Worm (Caenorhabditis elegans) whole organism, L2 larva: ENCODE results near the gene cutl-3.
A peak's percentile ranks its signal among the peaks of the same experiment; 100 is the strongest.

Experiments
- C34F6.9 ChIP-seq: fragments of 150-350 bp; optimal IDR thresholded peaks from 2 replicates; lab custom pipeline; 2014; ENCODE audit warnings: missing biosample characterization, missing genetic modification characterization
- F13H6.1 ChIP-seq: sonication (generic microtip); optimal IDR thresholded peaks from 2 replicates; lab custom pipeline; 2016; ENCODE audit warnings: missing genetic modification characterization, missing compliant biosample characterization
- R02D3.7 ChIP-seq: fragments of 150-350 bp; optimal IDR thresholded peaks from 2 replicates; lab custom pipeline; 2014; ENCODE audit warnings: missing biosample characterization, missing genetic modification characterization
- Y55F3AM.14 ChIP-seq: fragments of 200-800 bp; sonication (Bioruptor generic); optimal IDR thresholded peaks from 2 replicates; lab custom pipeline; 2018; ENCODE audit warnings: mild to moderate bottlenecking, missing genetic modification characterization, missing compliant biosample characterization
- ZK546.5 ChIP-seq: sonication (generic microtip); optimal IDR thresholded peaks from 2 replicates; lab custom pipeline; 2017; ENCODE audit warnings: missing biosample characterization, missing genetic modification characterization
- alr-1 ChIP-seq: fragments of 150-350 bp; optimal IDR thresholded peaks from 2 replicates; lab custom pipeline; 2014; ENCODE audit warnings: missing biosample characterization, missing genetic modification characterization
- ama-1 ChIP-seq: fragments of 150-350 bp; optimal IDR thresholded peaks from 2 replicates; lab custom pipeline; 2018; ENCODE audit warnings: inconsistent platforms
- blmp-1 ChIP-seq: sonication (generic microtip); optimal IDR thresholded peaks from 2 replicates; lab custom pipeline; 2017; ENCODE audit warnings: missing genetic modification characterization, mild to moderate bottlenecking, missing compliant biosample characterization, antibody characterized with exemption, moderate library complexity; ENCODE audit not compliant: insufficient read depth
- ceh-16 ChIP-seq: fragments of 150-350 bp; optimal IDR thresholded peaks from 2 replicates; lab custom pipeline; 2014; ENCODE audit warnings: missing biosample characterization, missing genetic modification characterization
- crh-2 ChIP-seq: sonication (generic microtip); optimal IDR thresholded peaks from 2 replicates; lab custom pipeline; 2017; ENCODE audit warnings: missing biosample characterization, missing genetic modification characterization
- egl-27 ChIP-seq: sonication (generic microtip); optimal IDR thresholded peaks from 3 replicates; lab custom pipeline; 2017; ENCODE audit warnings: missing biosample characterization, missing genetic modification reagents, missing genetic modification characterization
- elt-1 ChIP-seq: fragments of 150-350 bp; optimal IDR thresholded peaks from 2 replicates; lab custom pipeline; 2014; ENCODE audit warnings: missing biosample characterization, missing genetic modification characterization
- elt-3 ChIP-seq: sonication (generic microtip); optimal IDR thresholded peaks from 2 replicates; lab custom pipeline; 2017; ENCODE audit warnings: missing biosample characterization, missing genetic modification characterization
- gmeb-1 ChIP-seq: fragments of 150-350 bp; optimal IDR thresholded peaks from 2 replicates; lab custom pipeline; 2014; ENCODE audit warnings: missing biosample characterization, missing genetic modification characterization
- lin-11 ChIP-seq: fragments of 150-350 bp; sonication (generic microtip); optimal IDR thresholded peaks from 2 replicates; lab custom pipeline; 2014; ENCODE audit warnings: missing biosample characterization, missing genetic modification characterization, inconsistent platforms, mixed read lengths
- lin-13 ChIP-seq: fragments of 150-350 bp; optimal IDR thresholded peaks from 2 replicates; lab custom pipeline; 2014; ENCODE audit warnings: missing biosample characterization, missing genetic modification reagents, missing genetic modification characterization
- lin-39 ChIP-seq: fragments of 150-350 bp; optimal IDR thresholded peaks from 2 replicates; lab custom pipeline; 2014; ENCODE audit warnings: missing biosample characterization, missing genetic modification reagents, missing genetic modification characterization
- lsy-2 ChIP-seq, 2 experiments: fragments of 150-350 bp in 1 of 2; sonication (generic microtip) in 1 of 2; optimal IDR thresholded peaks; 2 replicates each; lab custom pipeline; 2014 to 2017; ENCODE audit warnings: missing biosample characterization in 2 of 2, missing genetic modification characterization in 2 of 2
- mab-5 ChIP-seq: fragments of 150-350 bp; optimal IDR thresholded peaks from 2 replicates; lab custom pipeline; 2014; ENCODE audit warnings: missing biosample characterization, missing genetic modification characterization
- mbf-1 ChIP-seq: sonication (generic microtip); optimal IDR thresholded peaks from 2 replicates; lab custom pipeline; 2017; ENCODE audit warnings: missing biosample characterization, missing genetic modification characterization
- mdl-1 ChIP-seq, 2 experiments: fragments of 150-350 bp in 1 of 2; sonication (generic microtip) in 1 of 2; optimal IDR thresholded peaks; 2 replicates each; lab custom pipeline; 2017; ENCODE audit warnings: missing biosample characterization in 2 of 2, missing genetic modification characterization in 2 of 2
- nhr-11 ChIP-seq: fragments of 150-350 bp; optimal IDR thresholded peaks from 2 replicates; lab custom pipeline; 2014; ENCODE audit warnings: missing biosample characterization, missing genetic modification characterization
- nhr-12 ChIP-seq: fragments of 150-350 bp; optimal IDR thresholded peaks from 2 replicates; lab custom pipeline; 2014; ENCODE audit warnings: missing biosample characterization, missing genetic modification characterization
- nhr-129 ChIP-seq: fragments of 150-350 bp; optimal IDR thresholded peaks from 2 replicates; lab custom pipeline; 2014; ENCODE audit warnings: missing biosample characterization, missing genetic modification characterization
- nhr-21 ChIP-seq: fragments of 150-350 bp; optimal IDR thresholded peaks from 2 replicates; lab custom pipeline; 2014; ENCODE audit warnings: missing biosample characterization, missing genetic modification characterization
- nhr-23 ChIP-seq: fragments of 150-350 bp; optimal IDR thresholded peaks from 2 replicates; lab custom pipeline; 2014; ENCODE audit warnings: missing biosample characterization, missing genetic modification reagents, missing genetic modification characterization
- nhr-25 ChIP-seq: fragments of 150-350 bp; sonication (generic microtip); optimal IDR thresholded peaks from 3 replicates; lab custom pipeline; 2014; ENCODE audit warnings: missing biosample characterization, missing genetic modification characterization
- nhr-6 ChIP-seq: fragments of 150-350 bp; optimal IDR thresholded peaks from 2 replicates; lab custom pipeline; 2014; ENCODE audit warnings: missing biosample characterization, missing genetic modification characterization
- nhr-77 ChIP-seq: fragments of 150-350 bp; optimal IDR thresholded peaks from 2 replicates; lab custom pipeline; 2014; ENCODE audit warnings: missing biosample characterization, missing genetic modification characterization
- peb-1 ChIP-seq: fragments of 150-350 bp; optimal IDR thresholded peaks from 2 replicates; lab custom pipeline; 2014; ENCODE audit warnings: missing biosample characterization, missing genetic modification characterization
- sem-4 ChIP-seq: fragments of 150-350 bp; optimal IDR thresholded peaks from 2 replicates; lab custom pipeline; 2014; ENCODE audit warnings: missing biosample characterization, missing genetic modification reagents, missing genetic modification characterization
- skn-1 ChIP-seq: sonication (generic microtip); optimal IDR thresholded peaks from 2 replicates; lab custom pipeline; 2017; ENCODE audit warnings: missing biosample characterization, missing genetic modification characterization
- sma-3 ChIP-seq: sonication (generic microtip); optimal IDR thresholded peaks from 2 replicates; lab custom pipeline; 2016; ENCODE audit warnings: missing genetic modification reagents, missing genetic modification characterization, missing compliant biosample characterization
- sma-9 ChIP-seq, 2 experiments: fragments of 150-350 bp in 1 of 2; sonication (generic microtip) in 1 of 2; optimal IDR thresholded peaks; 2 replicates each; lab custom pipeline; 2014 to 2016; ENCODE audit warnings: missing genetic modification characterization in 2 of 2, mild to moderate bottlenecking in 1 of 2, missing biosample characterization in 1 of 2, missing compliant biosample characterization in 1 of 2, missing genetic modification reagents in 1 of 2, moderate library complexity in 1 of 2
- snpc-4 ChIP-seq: fragments of 150-350 bp; optimal IDR thresholded peaks from 2 replicates; lab custom pipeline; 2014; ENCODE audit warnings: missing biosample characterization, missing genetic modification characterization
- unc-39 ChIP-seq: fragments of 150-350 bp; optimal IDR thresholded peaks from 2 replicates; lab custom pipeline; 2014; ENCODE audit warnings: missing biosample characterization, missing genetic modification characterization
- unc-55 ChIP-seq: fragments of 150-350 bp; sonication (generic microtip); optimal IDR thresholded peaks from 3 replicates; lab custom pipeline; 2014; ENCODE audit warnings: missing biosample characterization, missing genetic modification reagents, missing genetic modification characterization
- zag-1 ChIP-seq: fragments of 150-350 bp; optimal IDR thresholded peaks from 2 replicates; lab custom pipeline; 2014; ENCODE audit warnings: missing biosample characterization, missing genetic modification characterization
- ztf-1 ChIP-seq: fragments of 200-800 bp; sonication (Bioruptor generic); conservative IDR thresholded peaks from 2 replicates; pipeline ENCODE4 v1.3.6; 2022; ENCODE audit warnings: missing genetic modification characterization, missing compliant biosample characterization
- ztf-11 ChIP-seq: sonication (generic microtip); optimal IDR thresholded peaks from 2 replicates; lab custom pipeline; 2017; ENCODE audit warnings: missing biosample characterization, missing genetic modification characterization

cutl-3 gene

ce11 chrX:14999101-14999500, at the start of gene cutl-3:
TSS of gene cutl-3 (minus strand) at chrX:14999201.
- TF ChIP-seq egl-27 (tag; lab: Kevin White, UChicago): no peak
- TF ChIP-seq nhr-129 (tag; lab: Kevin White, UChicago): no peak
- no peak for TF ChIP-seq nhr-11
- no peak for TF ChIP-seq ztf-11 (tag; lab: Kevin White, UChicago)
- no peak for TF ChIP-seq nhr-77 (tag; lab: Kevin White, UChicago)
- TF ChIP-seq mdl-1 (tag; optimal IDR thresholded peaks at IDR 0.05; lab: Kevin White, UChicago): no peak
- TF ChIP-seq snpc-4 (tag; lab: Kevin White, UChicago): no peak
- TF ChIP-seq zag-1 (tag; lab: Kevin White, UChicago): no peak
- TF ChIP-seq alr-1 (tag; lab: Kevin White, UChicago): no peak
- TF ChIP-seq sma-9 (GFP tag; optimal IDR thresholded peaks at IDR 0.05; lab: Kevin White, UChicago): no peak
- no peak for TF ChIP-seq sma-9 (tag; optimal IDR thresholded peaks at IDR 0.05; lab: Kevin White, UChicago)
- no peak for TF ChIP-seq elt-1 (tag; lab: Kevin White, UChicago)
- TF ChIP-seq C34F6.9 (tag; lab: Kevin White, UChicago): no peak
- TF ChIP-seq, all 48 proteins: peak for 0

- TF ChIP-seq nhr-11 (no peak), ama-1 (lab: Kevin White, UChicago) (no peak)
These were observed 48.5 kb upstream of the cutl-3 start for ce11 chrX:15047541-15047940.

- TF ChIP-seq nhr-11 (no peak), mbf-1 (tag; lab: Kevin White, UChicago) (no peak), C34F6.9 (tag; lab: Kevin White, UChicago) (peak; percentile 44), unc-55 (GFP tag; lab: Kevin White, UChicago) (peak; percentile 60), nhr-129 (tag; lab: Kevin White, UChicago) (peak; percentile 20), lsy-2 (tag; optimal IDR thresholded peaks at IDR 0.05; lab: Kevin White, UChicago) (peak in 1 of 2 experiments; percentile 8), elt-1 (tag; lab: Kevin White, UChicago) (no peak)
These were observed 46.4 kb upstream of the cutl-3 start for ce11 chrX:15045401-15045800.

ce11 chrX:15042549-15042948, 43.5 kb upstream of the cutl-3 start:
- TF ChIP-seq blmp-1: peak; percentile 1
- TF ChIP-seq nhr-77 (tag; lab: Kevin White, UChicago): no peak
- no peak for TF ChIP-seq nhr-23
- TF ChIP-seq nhr-25 (tag; lab: Kevin White, UChicago): peak; percentile 20
- TF ChIP-seq F13H6.1 (tag; lab: Kevin White, UChicago): no peak
- TF ChIP-seq ceh-16 (tag; lab: Kevin White, UChicago): peak; percentile 30
- no peak for TF ChIP-seq ztf-11 (tag; lab: Kevin White, UChicago)
- TF ChIP-seq skn-1: no peak
- TF ChIP-seq, all 48 proteins: peak for 3

- no peak for TF ChIP-seq Y55F3AM.14 (GFP tag; lab: Kevin White, UChicago)
- TF ChIP-seq egl-27 (tag; lab: Kevin White, UChicago): peak; percentile 27
- TF ChIP-seq nhr-12 (tag; lab: Kevin White, UChicago): no peak
These were observed 42.3 kb upstream of the cutl-3 start for ce11 chrX:15041340-15041739.

ce11 chrX:15040552-15041080, 41.6 kb upstream of the cutl-3 start, which contains the start of gene C18B12.4:
TSS of gene C18B12.4 (minus strand) at chrX:15040602.
- TF ChIP-seq nhr-6 (peak; percentile 42), ztf-11 (tag; lab: Kevin White, UChicago) (no peak), elt-3 (tag; lab: Kevin White, UChicago) (no peak), sem-4 (tag; lab: Kevin White, UChicago) (peak; percentile 79), F13H6.1 (tag; lab: Kevin White, UChicago) (peak; percentile 85), crh-2 (peak; percentile 91), nhr-12 (tag; lab: Kevin White, UChicago) (no peak), nhr-129 (tag; lab: Kevin White, UChicago) (peak; percentile 94), lin-11 (peak; percentile 79), lin-13 (GFP tag; lab: Kevin White, UChicago) (peak; percentile 72), mab-5 (tag; lab: Kevin White, UChicago) (peak; percentile 38), nhr-11 (no peak), R02D3.7 (no peak), skn-1 (no peak), peb-1 (tag; lab: Kevin White, UChicago) (no peak), ztf-1 (GFP tag; lab: Robert Waterston, UW) (no peak), gmeb-1 (peak; percentile 0), lsy-2 (tag; optimal IDR thresholded peaks at IDR 0.05; lab: Kevin White, UChicago) (peak; percentile 15 to 83), Y55F3AM.14 (GFP tag; lab: Kevin White, UChicago) (peak; percentile 85), snpc-4 (tag; lab: Kevin White, UChicago) (peak; percentile 78), nhr-21 (tag; lab: Kevin White, UChicago) (peak; percentile 79), unc-39 (no peak), sma-9 (GFP tag; optimal IDR thresholded peaks at IDR 0.05; lab: Kevin White, UChicago) (peak; percentile 89), sma-9 (tag; optimal IDR thresholded peaks at IDR 0.05; lab: Kevin White, UChicago) (no peak), ama-1 (lab: Kevin White, UChicago) (peak; percentile 39), unc-55 (GFP tag; lab: Kevin White, UChicago) (peak; percentile 55), ZK546.5 (tag; lab: Kevin White, UChicago) (no peak), lin-39 (no peak), sma-3 (GFP tag; lab: Kevin White, UChicago) (peak; percentile 88)
